Worm (Caenorhabditis elegans) whole organism, mixed stage, embryonic: Measurements from ENCODE around the gene slc-36.3.
"Not testable (repeated sequence)": the region's sequence is repeated elsewhere in the genome, so short reads cannot be mapped to it uniquely, and the experiment has no call there.

Experiments
- M03D4.4 ChIP-seq: sonication (generic microtip); optimal IDR thresholded peaks from 2 replicates; lab custom pipeline; 2017; ENCODE audit warnings: mild to moderate bottlenecking, missing genetic modification characterization, missing compliant biosample characterization
- lin-13 ChIP-seq: fragments of 150-350 bp; optimal IDR thresholded peaks from 2 replicates; lab custom pipeline; 2014; ENCODE audit warnings: missing biosample characterization, missing genetic modification characterization
- lsy-2 ChIP-seq: fragments of 150-350 bp; optimal IDR thresholded peaks from 2 replicates; lab custom pipeline; 2014; ENCODE audit warnings: missing biosample characterization, missing genetic modification characterization
- mab-5 ChIP-seq: fragments of 150-350 bp; optimal IDR thresholded peaks from 2 replicates; lab custom pipeline; 2014; ENCODE audit warnings: missing biosample characterization, missing genetic modification characterization
- nhr-12 ChIP-seq: fragments of 150-350 bp; optimal IDR thresholded peaks from 2 replicates; lab custom pipeline; 2014; ENCODE audit warnings: missing biosample characterization, missing genetic modification characterization
- nhr-237 ChIP-seq: fragments of 150-350 bp; optimal IDR thresholded peaks from 2 replicates; lab custom pipeline; 2014; ENCODE audit warnings: missing biosample characterization, missing genetic modification characterization
- nhr-28 ChIP-seq: fragments of 150-350 bp; optimal IDR thresholded peaks from 2 replicates; lab custom pipeline; 2014; ENCODE audit warnings: missing biosample characterization, missing genetic modification characterization
- snpc-4 ChIP-seq: fragments of 150-350 bp; optimal IDR thresholded peaks from 2 replicates; lab custom pipeline; 2014; ENCODE audit warnings: missing biosample characterization, missing genetic modification characterization
- unc-62 ChIP-seq: fragments of 150-350 bp; optimal IDR thresholded peaks from 2 replicates; lab custom pipeline; 2014; ENCODE audit warnings: missing biosample characterization, missing genetic modification reagents, missing genetic modification characterization
- zip-8 ChIP-seq: fragments of 150-350 bp; optimal IDR thresholded peaks from 2 replicates; lab custom pipeline; 2014; ENCODE audit warnings: missing biosample characterization, missing genetic modification characterization
- ztf-11 ChIP-seq: fragments of 150-350 bp; optimal IDR thresholded peaks from 2 replicates; lab custom pipeline; 2014; ENCODE audit warnings: missing biosample characterization, missing genetic modification characterization

DNA sequence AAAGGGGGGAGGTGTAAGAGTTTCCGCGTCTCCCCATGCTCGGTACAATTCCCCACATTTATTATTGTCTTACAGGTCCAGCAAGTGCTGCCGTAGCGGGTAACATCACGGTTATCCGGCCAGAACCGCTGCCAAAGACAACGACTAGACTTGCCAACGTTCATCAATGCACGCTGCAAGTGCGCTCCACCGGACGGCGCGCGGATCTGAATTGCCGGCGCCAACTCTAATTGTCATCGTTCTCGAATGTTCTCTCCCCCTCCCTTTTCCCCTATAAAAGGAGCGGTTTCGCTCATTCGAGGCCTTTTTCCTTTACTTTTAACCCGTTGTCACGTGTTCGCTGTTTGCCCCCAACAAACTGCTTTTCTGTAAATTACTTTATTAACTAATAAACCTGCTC is 30.3 kb downstream of the slc-36.3 start, which contains the start of gene Y38H6C.8:
- not testable (repeated sequence) for TF ChIP-seq nhr-12 (tag; lab: Kevin White, UChicago); unc-62 (GFP tag; lab: Kevin White, UChicago); nhr-237; nhr-28 (tag; lab: Kevin White, UChicago); ztf-11 (tag; lab: Kevin White, UChicago); mab-5; M03D4.4 (tag; lab: Kevin White, UChicago); lin-13 (tag; lab: Kevin White, UChicago); snpc-4 (tag; lab: Kevin White, UChicago); lsy-2; zip-8
